Worm (Caenorhabditis elegans): ENCODE data around the gene dpy-4.
A peak's percentile ranks its signal among the peaks of the same experiment; 100 is the strongest.

Gene dpy-4

ce11 chrIV:14986684-14987083, at the start of gene dpy-4:
TSS of gene dpy-4 (minus strand) at chrIV:14986784.
- TF ChIP-seq nhr-21 (tag; optimal IDR thresholded peaks at IDR 0.05) (no peak), dmd-4 (tag; optimal IDR thresholded peaks at IDR 0.05) (no peak), mbf-1 (tag; optimal IDR thresholded peaks at IDR 0.05) (no peak), egl-27 (tag; optimal IDR thresholded peaks at IDR 0.05) (no peak), lsy-2 (tag; optimal IDR thresholded peaks at IDR 0.05) (no peak), C34F6.9 (tag; optimal IDR thresholded peaks at IDR 0.05) (no peak), zag-1 (tag; optimal IDR thresholded peaks at IDR 0.05) (no peak), F13H6.1 (tag; optimal IDR thresholded peaks at IDR 0.05) (no peak), sem-4 (tag; optimal IDR thresholded peaks at IDR 0.05) (no peak), snpc-4 (tag; optimal IDR thresholded peaks at IDR 0.05) (no peak), nhr-11 (tag; optimal IDR thresholded peaks at IDR 0.05) (no peak), crh-2 (tag; optimal IDR thresholded peaks at IDR 0.05) (no peak), ztf-4 (tag; optimal IDR thresholded peaks at IDR 0.05) (no peak), sma-9 (GFP tag; optimal IDR thresholded peaks at IDR 0.05) (no peak), sma-9 (tag; optimal IDR thresholded peaks at IDR 0.05) (no peak), nhr-6 (tag; optimal IDR thresholded peaks at IDR 0.05) (no peak)

DNA sequence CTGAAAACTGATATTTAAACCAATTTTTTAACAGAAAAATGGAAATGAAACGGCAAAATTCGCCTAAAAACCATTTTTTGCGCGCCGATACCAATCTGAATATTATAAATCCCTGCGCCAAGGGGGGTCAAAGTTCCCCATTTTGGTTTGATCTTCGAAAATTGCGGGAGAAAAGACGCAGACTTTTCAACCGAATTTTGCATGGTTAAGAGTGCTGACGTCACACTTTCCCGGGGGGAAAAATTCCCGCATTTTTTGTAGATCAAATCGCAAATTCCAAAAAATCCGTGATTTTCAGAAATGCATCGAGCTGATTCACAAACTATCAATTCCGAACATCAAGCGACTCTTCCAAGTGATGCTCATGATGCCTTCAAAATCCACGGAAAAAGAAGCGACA, 43.0 kb upstream of the dpy-4 start:
- TF ChIP-seq gmeb-1 (tag; optimal IDR thresholded peaks at IDR 0.05) (no peak), sma-9 (GFP tag; optimal IDR thresholded peaks at IDR 0.05) (no peak), sma-9 (tag; optimal IDR thresholded peaks at IDR 0.05) (no peak), skn-1 (tag; optimal IDR thresholded peaks at IDR 0.05) (no peak), lin-39 (tag; optimal IDR thresholded peaks at IDR 0.05) (no peak)

ce11 chrIV:15028891-15029290, 42.3 kb upstream of the dpy-4 start, which contains the start of gene Y41E3.8:
TSS of gene Y41E3.8 (minus strand) at chrIV:15028978.
- TF ChIP-seq crh-2 (tag; optimal IDR thresholded peaks at IDR 0.05) (no peak), mdl-1 (tag; optimal IDR thresholded peaks at IDR 0.05) (peak in 1 of 2 experiments; percentile 8), ama-1 (optimal IDR thresholded peaks at IDR 0.05) (no peak), elt-3 (tag; optimal IDR thresholded peaks at IDR 0.05) (no peak), zag-1 (tag; optimal IDR thresholded peaks at IDR 0.05) (no peak), snpc-4 (tag; optimal IDR thresholded peaks at IDR 0.05) (no peak), C34F6.9 (tag; optimal IDR thresholded peaks at IDR 0.05) (peak; percentile 16), gmeb-1 (tag; optimal IDR thresholded peaks at IDR 0.05) (peak; percentile 55), ZK546.5 (tag; optimal IDR thresholded peaks at IDR 0.05) (no peak), lin-39 (tag; optimal IDR thresholded peaks at IDR 0.05) (no peak), lsy-2 (tag; optimal IDR thresholded peaks at IDR 0.05) (peak in 1 of 2 experiments; percentile 54), nhr-129 (tag; optimal IDR thresholded peaks at IDR 0.05) (peak; percentile 62), ztf-1 (GFP tag; conservative IDR thresholded peaks at IDR 0.05) (no peak), sma-3 (GFP tag; optimal IDR thresholded peaks at IDR 0.05) (no peak), nhr-21 (tag; optimal IDR thresholded peaks at IDR 0.05) (peak; percentile 10), nhr-25 (tag; optimal IDR thresholded peaks at IDR 0.05) (peak; percentile 6), unc-55 (GFP tag; optimal IDR thresholded peaks at IDR 0.05) (peak; percentile 35), nhr-6 (tag; optimal IDR thresholded peaks at IDR 0.05) (no peak), R02D3.7 (tag; optimal IDR thresholded peaks at IDR 0.05) (no peak), nhr-77 (tag; optimal IDR thresholded peaks at IDR 0.05) (no peak)

- TF ChIP-seq fos-1 (tag; optimal IDR thresholded peaks at IDR 0.05): no peak
- no peak for TF ChIP-seq lin-11 (tag; optimal IDR thresholded peaks at IDR 0.05)
- no peak for TF ChIP-seq F13H6.1 (tag; optimal IDR thresholded peaks at IDR 0.05)
- TF ChIP-seq nhr-237 (tag; optimal IDR thresholded peaks at IDR 0.05): no peak
- no peak for TF ChIP-seq unc-39 (tag; optimal IDR thresholded peaks at IDR 0.05)
- TF ChIP-seq nhr-77 (tag; optimal IDR thresholded peaks at IDR 0.05): no peak
- TF ChIP-seq ztf-11 (tag; optimal IDR thresholded peaks at IDR 0.05): no peak
- no peak for TF ChIP-seq ztf-1 (GFP tag; conservative IDR thresholded peaks at IDR 0.05)
- TF ChIP-seq ama-1 (optimal IDR thresholded peaks at IDR 0.05): no peak
- TF ChIP-seq ceh-16 (tag; optimal IDR thresholded peaks at IDR 0.05): no peak
- no peak for TF ChIP-seq elt-3 (tag; optimal IDR thresholded peaks at IDR 0.05)
- no peak for TF ChIP-seq dmd-4 (tag; optimal IDR thresholded peaks at IDR 0.05)
- no peak for TF ChIP-seq ztf-4 (tag; optimal IDR thresholded peaks at IDR 0.05)
- no peak for TF ChIP-seq ceh-82 (tag; optimal IDR thresholded peaks at IDR 0.05)
- no peak for TF ChIP-seq unc-62 (GFP tag; optimal IDR thresholded peaks at IDR 0.05)
- TF ChIP-seq skn-1 (tag; optimal IDR thresholded peaks at IDR 0.05): no peak
- no peak for TF ChIP-seq crh-2 (tag; optimal IDR thresholded peaks at IDR 0.05)
- no peak for TF ChIP-seq lin-39 (tag; optimal IDR thresholded peaks at IDR 0.05)
Measured at ce11 chrIV:15028386-15028785, 41.8 kb upstream of the dpy-4 start.

Measured in whole organism, L2 larva.